Fruit fly (Drosophila melanogaster) whole organism, embryonic: ENCODE results near the gene CG10477.

ENCODE experiments used
- Atf-2 ChIP-seq: fragments of 200-800 bp; sonication (Bioruptor generic); optimal IDR thresholded peaks from 2 replicates; lab custom pipeline; 2016; ENCODE audit warnings: missing biosample characterization, missing genetic modification characterization
- B-H2 ChIP-seq: fragments of 200-800 bp; sonication (Bioruptor generic); optimal IDR thresholded peaks from 2 replicates; lab custom pipeline; 2018; ENCODE audit warnings: missing biosample characterization, mild to moderate bottlenecking, missing genetic modification characterization
- CG10543 ChIP-seq: fragments of 200-800 bp; sonication (Bioruptor generic); optimal IDR thresholded peaks from 3 replicates; lab custom pipeline; 2017; ENCODE audit warnings: missing biosample characterization, mild to moderate bottlenecking, missing genetic modification characterization, moderate library complexity
- CG10654 ChIP-seq: fragments of 200-800 bp; sonication (Bioruptor generic); optimal IDR thresholded peaks from 2 replicates; lab custom pipeline; 2016; ENCODE audit warnings: missing biosample characterization, missing genetic modification characterization
- CG11695 ChIP-seq: fragments of 200-800 bp; sonication (Bioruptor generic); IDR thresholded peaks from 3 replicates; pipeline ENCODE4 v1.3.6; 2022; ENCODE audit warnings: missing biosample characterization, missing genetic modification characterization
- CG12155 ChIP-seq: fragments of 200-800 bp; sonication (Bioruptor generic); optimal IDR thresholded peaks from 3 replicates; lab custom pipeline; 2016; ENCODE audit warnings: missing biosample characterization, missing genetic modification characterization
- CG12299 ChIP-seq: fragments of 200-800 bp; sonication (Bioruptor generic); optimal IDR thresholded peaks from 2 replicates; lab custom pipeline; 2018; ENCODE audit warnings: missing biosample characterization, mild to moderate bottlenecking, missing genetic modification characterization
- CG12391 ChIP-seq: fragments of 200-800 bp; sonication (Bioruptor generic); optimal IDR thresholded peaks from 3 replicates; lab custom pipeline; 2018; ENCODE audit warnings: missing biosample characterization, mild to moderate bottlenecking, missing genetic modification characterization, moderate library complexity
- CG12744 ChIP-seq: fragments of 200-800 bp; sonication (Bioruptor generic); optimal IDR thresholded peaks from 2 replicates; lab custom pipeline; 2016; ENCODE audit warnings: missing biosample characterization, missing genetic modification characterization
- CG12942 ChIP-seq: fragments of 200-800 bp; sonication (Bioruptor generic); optimal IDR thresholded peaks from 3 replicates; lab custom pipeline; 2016; ENCODE audit warnings: missing biosample characterization, missing genetic modification characterization
- CG14860 ChIP-seq: fragments of 200-800 bp; sonication (Bioruptor generic); IDR thresholded peaks from 3 replicates; pipeline ENCODE4 v1.3.6; 2022; ENCODE audit warnings: missing biosample characterization, missing genetic modification characterization; ENCODE audit not compliant: partially characterized antibody
- CG16779 ChIP-seq: fragments of 200-800 bp; sonication (Bioruptor generic); IDR thresholded peaks from 2 replicates; pipeline ENCODE4 v1.3.6; 2022; ENCODE audit warnings: missing biosample characterization, missing genetic modification characterization
- CG1832 ChIP-seq: fragments of 200-800 bp; sonication (Bioruptor generic); optimal IDR thresholded peaks from 2 replicates; lab custom pipeline; 2017; ENCODE audit warnings: missing biosample characterization, mild to moderate bottlenecking, missing genetic modification characterization, inconsistent platforms
- CG18476 ChIP-seq: fragments of 200-800 bp; sonication (Bioruptor generic); optimal IDR thresholded peaks from 2 replicates; lab custom pipeline; 2016; ENCODE audit warnings: missing biosample characterization, mild to moderate bottlenecking, missing genetic modification characterization
- CG18619 ChIP-seq: fragments of 200-800 bp; sonication (Bioruptor generic); optimal IDR thresholded peaks from 3 replicates; lab custom pipeline; 2017; ENCODE audit warnings: missing biosample characterization, mild to moderate bottlenecking, missing genetic modification characterization
- CG2199 ChIP-seq: fragments of 200-800 bp; sonication (Bioruptor generic); IDR thresholded peaks from 3 replicates; pipeline ENCODE4 v1.3.6; 2022; ENCODE audit warnings: missing biosample characterization, missing genetic modification characterization
- CG3065 ChIP-seq: fragments of 200-800 bp; sonication (Bioruptor generic); optimal IDR thresholded peaks from 2 replicates; lab custom pipeline; 2016; ENCODE audit warnings: missing biosample characterization, missing genetic modification characterization
- CG34422 ChIP-seq: fragments of 200-800 bp; sonication (Bioruptor generic); IDR thresholded peaks from 3 replicates; pipeline ENCODE4 v1.3.6; 2022; ENCODE audit warnings: missing biosample characterization, missing genetic modification characterization
- CG4360 ChIP-seq: fragments of 200-800 bp; sonication (Bioruptor generic); IDR thresholded peaks from 2 replicates; pipeline ENCODE4 v1.3.6; 2022; ENCODE audit warnings: missing biosample characterization, missing genetic modification characterization
- CG4424 ChIP-seq: fragments of 200-800 bp; sonication (Bioruptor generic); optimal IDR thresholded peaks from 3 replicates; lab custom pipeline; 2016; ENCODE audit warnings: missing biosample characterization, missing genetic modification characterization
- CG6254 ChIP-seq: fragments of 200-800 bp; sonication (Bioruptor generic); optimal IDR thresholded peaks from 3 replicates; lab custom pipeline; 2017; ENCODE audit warnings: mild to moderate bottlenecking, missing biosample characterization, missing genetic modification reagents, missing genetic modification characterization
- CG6765 ChIP-seq: fragments of 200-800 bp; sonication (Bioruptor generic); optimal IDR thresholded peaks from 3 replicates; lab custom pipeline; 2017; ENCODE audit warnings: missing biosample characterization, mild to moderate bottlenecking, missing genetic modification characterization
- CG7839 ChIP-seq: fragments of 200-800 bp; sonication (Bioruptor generic); optimal IDR thresholded peaks from 3 replicates; lab custom pipeline; 2018; ENCODE audit warnings: missing biosample characterization, mild to moderate bottlenecking, missing genetic modification characterization, moderate library complexity
- CG8290 ChIP-seq, 3 experiments: fragments of 200-800 bp; sonication (Bioruptor generic); optimal IDR thresholded peaks; 2 replicates each; lab custom pipeline; 2016 to 2019; ENCODE audit warnings: missing biosample characterization in 3 of 3, missing genetic modification characterization in 3 of 3, mild to moderate bottlenecking in 2 of 3, moderate library complexity in 1 of 3
- CG9215 ChIP-seq: fragments of 200-800 bp; sonication (Bioruptor generic); IDR thresholded peaks from 2 replicates; pipeline ENCODE4 v1.3.6; 2022; ENCODE audit warnings: missing biosample characterization, missing genetic modification characterization
- CG9817 ChIP-seq: fragments of 200-800 bp; sonication (Bioruptor generic); optimal IDR thresholded peaks from 2 replicates; lab custom pipeline; 2018; ENCODE audit warnings: missing biosample characterization, mild to moderate bottlenecking, missing genetic modification characterization, moderate library complexity
- D19A ChIP-seq: fragments of 200-800 bp; optimal IDR thresholded peaks from 3 replicates; lab custom pipeline; 2019; ENCODE audit warnings: missing biosample characterization, mild to moderate bottlenecking, missing genetic modification characterization, moderate library complexity
- Doc3 ChIP-seq: fragments of 200-800 bp; sonication (Bioruptor generic); IDR thresholded peaks from 3 replicates; pipeline ENCODE4 v1.3.6; 2022; ENCODE audit warnings: missing biosample characterization, missing genetic modification characterization; ENCODE audit not compliant: partially characterized antibody
- MBD-R2 ChIP-seq: fragments of 200-800 bp; sonication (Bioruptor generic); IDR thresholded peaks from 2 replicates; pipeline ENCODE4 v1.3.6; 2022; ENCODE audit warnings: missing biosample characterization, missing genetic modification characterization
- Oli ChIP-seq: fragments of 200-800 bp; sonication (Bioruptor generic); optimal IDR thresholded peaks from 2 replicates; lab custom pipeline; 2018; ENCODE audit warnings: missing biosample characterization, mild to moderate bottlenecking, missing genetic modification characterization, moderate library complexity
- Ptx1 ChIP-seq: fragments of 200-800 bp; sonication (Bioruptor generic); IDR thresholded peaks from 2 replicates; pipeline ENCODE4 v1.3.6; 2022; ENCODE audit warnings: missing biosample characterization, missing genetic modification characterization
- Sin3A ChIP-seq: fragments of >200 bp; optimal IDR thresholded peaks from 2 replicates; lab custom pipeline; 2018
- Sox102F ChIP-seq: fragments of 200-800 bp; sonication (Bioruptor generic); optimal IDR thresholded peaks from 2 replicates; lab custom pipeline; 2018; ENCODE audit warnings: missing biosample characterization, mild to moderate bottlenecking, missing genetic modification characterization, moderate library complexity
- Sry-β ChIP-seq: fragments of 200-800 bp; sonication (Bioruptor generic); optimal IDR thresholded peaks from 2 replicates; lab custom pipeline; 2018; ENCODE audit warnings: missing biosample characterization, mild to moderate bottlenecking, missing genetic modification characterization, moderate library complexity
- Usf ChIP-seq: fragments of 200-800 bp; sonication (Bioruptor generic); optimal IDR thresholded peaks from 2 replicates; lab custom pipeline; 2017; ENCODE audit warnings: missing genotype, missing biosample characterization, missing genetic modification characterization
- bowl ChIP-seq: fragments of 200-800 bp; sonication (Bioruptor generic); IDR thresholded peaks from 2 replicates; pipeline ENCODE4 v1.3.6; 2022; ENCODE audit warnings: missing biosample characterization, missing genetic modification characterization
- chm ChIP-seq: fragments of 200-800 bp; sonication (Bioruptor generic); IDR thresholded peaks from 2 replicates; pipeline ENCODE4 v1.3.6; 2022; ENCODE audit warnings: missing biosample characterization, missing genetic modification characterization
- dmrt99B ChIP-seq: fragments of 200-800 bp; sonication (Bioruptor generic); optimal IDR thresholded peaks from 2 replicates; lab custom pipeline; 2018; ENCODE audit warnings: missing biosample characterization, mild to moderate bottlenecking, missing genetic modification characterization, moderate library complexity
- ham ChIP-seq: fragments of 200-800 bp; sonication (Bioruptor generic); IDR thresholded peaks from 2 replicates; pipeline ENCODE4 v1.3.6; 2022; ENCODE audit warnings: missing biosample characterization, missing genetic modification characterization
- hth ChIP-seq: fragments of >200 bp; optimal IDR thresholded peaks from 2 replicates; lab custom pipeline; 2017; ENCODE audit warnings: inconsistent platforms
- insv ChIP-seq, 2 experiments: fragments of 200-800 bp; sonication (Bioruptor generic); optimal IDR thresholded peaks; 3 replicates each; lab custom pipeline; 2016 to 2018; ENCODE audit warnings: missing biosample characterization in 2 of 2, missing genetic modification characterization in 2 of 2
- klu ChIP-seq: fragments of 200-800 bp; sonication (Bioruptor generic); IDR thresholded peaks from 2 replicates; pipeline ENCODE4 v1.3.6; 2022; ENCODE audit warnings: missing biosample characterization, missing genetic modification characterization
- pita ChIP-seq: fragments of 200-800 bp; sonication (Bioruptor generic); optimal IDR thresholded peaks from 2 replicates; lab custom pipeline; 2017; ENCODE audit warnings: missing biosample characterization, mild to moderate bottlenecking, missing genetic modification characterization
- sima ChIP-seq: fragments of 200-800 bp; sonication (Bioruptor generic); optimal IDR thresholded peaks from 2 replicates; lab custom pipeline; 2016; ENCODE audit warnings: missing biosample characterization, missing genetic modification characterization
- slp2 ChIP-seq: fragments of 200-800 bp; sonication (Bioruptor generic); optimal IDR thresholded peaks from 2 replicates; lab custom pipeline; 2016; ENCODE audit warnings: missing biosample characterization, missing genetic modification characterization
- sr ChIP-seq: fragments of 200-800 bp; sonication (Bioruptor generic); IDR thresholded peaks from 3 replicates; pipeline ENCODE4 v1.3.6; 2022; ENCODE audit warnings: missing biosample characterization, missing genetic modification characterization
- stwl ChIP-seq: fragments of 200-800 bp; sonication (Bioruptor generic); optimal IDR thresholded peaks from 3 replicates; lab custom pipeline; 2018; ENCODE audit warnings: missing biosample characterization, mild to moderate bottlenecking, missing genetic modification characterization, moderate library complexity
- tna ChIP-seq: fragments of 200-800 bp; sonication (Bioruptor generic); IDR thresholded peaks from 2 replicates; pipeline ENCODE4 v1.3.6; 2022; ENCODE audit warnings: missing biosample characterization, missing genetic modification characterization; ENCODE audit not compliant: partially characterized antibody
- unc-4 ChIP-seq: fragments of 200-800 bp; sonication (Bioruptor generic); IDR thresholded peaks from 2 replicates; pipeline ENCODE4 v1.3.6; 2022; ENCODE audit warnings: missing biosample characterization, missing genetic modification characterization; ENCODE audit not compliant: partially characterized antibody
- zf30C ChIP-seq: fragments of 200-800 bp; sonication (Bioruptor generic); optimal IDR thresholded peaks from 3 replicates; lab custom pipeline; 2018; ENCODE audit warnings: missing biosample characterization, mild to moderate bottlenecking, missing genetic modification characterization

Gene CG10477

dm6 chr3L:6074975-6075692, 40.7 kb upstream of the CG10477 start, which contains the start of the genes CG13295 and CG6610 (continued):
- TF ChIP-seq Sry-β (GFP tag; lab: Kevin White, UChicago) (peak; percentile 97), CG18476 (GFP tag; lab: Kevin White, UChicago) (no peak), Atf-2 (no peak), CG10654 (peak; percentile 20), CG1832 (GFP tag; lab: Kevin White, UChicago) (no peak), CG16779 (GFP tag; lab: Robert Waterston, UW) (no peak), stwl (peak; percentile 58), Usf (peak; percentile 31), CG3065 (GFP tag; lab: Kevin White, UChicago) (no peak), CG4424 (GFP tag; lab: Kevin White, UChicago) (peak; percentile 43), CG8290 (GFP tag; optimal IDR thresholded peaks at IDR 0.05; lab: Kevin White, UChicago) (no peak), CG8290 (tag; optimal IDR thresholded peaks at IDR 0.05; lab: Kevin White, UChicago) (no peak), CG11695 (GFP tag; lab: Robert Waterston, UW) (0 out of 3 replicates have a peak, but pooled peaks have one; percentile 40), slp2 (GFP tag; lab: Kevin White, UChicago) (no peak), bowl (no peak), CG6765 (GFP tag; lab: Kevin White, UChicago) (peak; percentile 38), zf30C (GFP tag; lab: Kevin White, UChicago) (no peak), CG14860 (no peak), pita (GFP tag; lab: Kevin White, UChicago) (no peak), dmrt99B (tag; lab: Kevin White, UChicago) (no peak), Ptx1 (GFP tag; lab: Robert Waterston, UW) (peak; percentile 70), Oli (tag; lab: Kevin White, UChicago) (peak; percentile 56), CG6254 (GFP tag; lab: Kevin White, UChicago) (no peak), klu (GFP tag; lab: Robert Waterston, UW) (peak; percentile 54), CG12155 (GFP tag; lab: Kevin White, UChicago) (peak; percentile 44), unc-4 (GFP tag; lab: Robert Waterston, UW) (no peak), sr (GFP tag; lab: Robert Waterston, UW) (no peak), CG10543 (GFP tag; lab: Kevin White, UChicago) (peak; percentile 75), hth (lab: Kevin White, UChicago) (no peak), CG2199 (GFP tag; lab: Robert Waterston, UW) (no peak), CG4360 (GFP tag; lab: Robert Waterston, UW) (no peak), D19A (tag; lab: Kevin White, UChicago) (peak; percentile 42), chm (GFP tag; lab: Robert Waterston, UW) (no peak), CG12744 (GFP tag; lab: Kevin White, UChicago) (peak; percentile 17), CG12942 (GFP tag; lab: Kevin White, UChicago) (no peak), CG12391 (tag; lab: Kevin White, UChicago) (peak; percentile 71), sima (GFP tag; lab: Kevin White, UChicago) (no peak), CG9817 (tag; lab: Kevin White, UChicago) (peak; percentile 76), CG18619 (peak; percentile 44), CG9215 (GFP tag; lab: Robert Waterston, UW) (peak; percentile 66), CG7839 (peak; percentile 62), CG34422 (GFP tag; lab: Robert Waterston, UW) (0 out of 3 replicates have a peak, but pooled peaks have one; percentile 21), CG12299 (peak; percentile 14), Doc3 (GFP tag; lab: Robert Waterston, UW) (no peak), tna (GFP tag; lab: Robert Waterston, UW) (no peak), MBD-R2 (GFP tag; lab: Robert Waterston, UW) (peak; percentile 68), Sin3A (lab: Kevin White, UChicago) (peak; percentile 77), ham (no peak), Sox102F (GFP tag; lab: Kevin White, UChicago) (peak; percentile 39), B-H2 (GFP tag; lab: Kevin White, UChicago) (peak; percentile 71), insv (GFP tag; optimal IDR thresholded peaks at IDR 0.05; lab: Kevin White, UChicago) (peak in 1 of 2 experiments; percentile 25)
